Worm (Caenorhabditis elegans): Measurements from ENCODE around the gene lgc-26.

Gene lgc-26

DNA sequence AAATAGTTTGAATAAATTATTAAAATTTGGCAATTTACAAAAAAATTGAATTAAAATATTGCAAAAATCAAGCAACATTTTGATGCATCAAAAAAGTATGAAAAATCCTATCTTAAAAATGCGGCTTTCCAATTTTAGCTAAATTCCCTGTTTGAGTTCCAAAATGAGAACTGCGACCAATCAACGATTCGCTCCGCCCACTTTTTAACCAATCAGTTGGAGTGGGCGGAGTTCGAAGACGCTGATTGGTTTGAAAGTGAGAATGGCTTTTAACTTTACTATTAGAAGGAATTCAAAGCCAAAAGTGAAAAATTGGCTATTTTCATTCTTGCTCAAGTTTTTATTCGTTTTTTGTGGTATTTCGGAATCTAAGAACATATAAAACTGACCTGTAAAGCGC, 20.5 kb upstream of the lgc-26 start:
- TF ChIP-seq ztf-4 (tag; optimal IDR thresholded peaks at IDR 0.05), result no peak
- no peak for TF ChIP-seq nhr-10 (tag; optimal IDR thresholded peaks at IDR 0.05)
- TF ChIP-seq F13H6.1 (tag; optimal IDR thresholded peaks at IDR 0.05), result no peak
- no peak for TF ChIP-seq aly-2 (tag; optimal IDR thresholded peaks at IDR 0.05)
- no peak for TF ChIP-seq Y55F3AM.14 (GFP tag; optimal IDR thresholded peaks at IDR 0.05)
- no peak for TF ChIP-seq R02D3.7 (tag; optimal IDR thresholded peaks at IDR 0.05)
- no peak for TF ChIP-seq lin-13 (GFP tag; optimal IDR thresholded peaks at IDR 0.05)
- TF ChIP-seq nhr-23 (tag; optimal IDR thresholded peaks at IDR 0.05), result no peak
- TF ChIP-seq sma-3 (GFP tag; optimal IDR thresholded peaks at IDR 0.05), result no peak
- TF ChIP-seq mbf-1 (tag; optimal IDR thresholded peaks at IDR 0.05), result no peak

ce11 chrV:248636-249035, 19.5 kb upstream of the lgc-26 start:
- TF ChIP-seq lin-39 (tag; optimal IDR thresholded peaks at IDR 0.05) (no peak), ama-1 (optimal IDR thresholded peaks at IDR 0.05) (no peak), unc-62 (GFP tag; optimal IDR thresholded peaks at IDR 0.05) (no peak), skn-1 (tag; optimal IDR thresholded peaks at IDR 0.05) (no peak), lin-11 (tag; optimal IDR thresholded peaks at IDR 0.05) (no peak), ZK546.5 (tag; optimal IDR thresholded peaks at IDR 0.05) (no peak), zag-1 (tag; optimal IDR thresholded peaks at IDR 0.05) (no peak), nhr-10 (tag; optimal IDR thresholded peaks at IDR 0.05) (no peak)

- TF ChIP-seq ztf-4 (tag; optimal IDR thresholded peaks at IDR 0.05) (no peak), peb-1 (tag; optimal IDR thresholded peaks at IDR 0.05) (no peak), snpc-4 (tag; optimal IDR thresholded peaks at IDR 0.05) (no peak), blmp-1 (tag; optimal IDR thresholded peaks at IDR 0.05; ENCODE audit: insufficient read depth) (no peak), mdl-1 (tag; optimal IDR thresholded peaks at IDR 0.05) (no peak), ztf-1 (GFP tag; conservative IDR thresholded peaks at IDR 0.05) (no peak), nhr-237 (tag; optimal IDR thresholded peaks at IDR 0.05) (no peak), ztf-11 (tag; optimal IDR thresholded peaks at IDR 0.05) (no peak), elt-3 (tag; optimal IDR thresholded peaks at IDR 0.05) (no peak), R02D3.7 (tag; optimal IDR thresholded peaks at IDR 0.05) (no peak), ZK546.5 (tag; optimal IDR thresholded peaks at IDR 0.05) (no peak), ceh-82 (tag; optimal IDR thresholded peaks at IDR 0.05) (no peak), skn-1 (tag; optimal IDR thresholded peaks at IDR 0.05) (no peak), lin-39 (tag; optimal IDR thresholded peaks at IDR 0.05) (no peak), nhr-11 (tag; optimal IDR thresholded peaks at IDR 0.05) (no peak), crh-2 (tag; optimal IDR thresholded peaks at IDR 0.05) (no peak), unc-55 (GFP tag; optimal IDR thresholded peaks at IDR 0.05) (no peak), mbf-1 (tag; optimal IDR thresholded peaks at IDR 0.05) (no peak)
Observed at ce11 chrV:251652-252051, 16.5 kb upstream of the lgc-26 start, which contains the start of gene oac-39. TSS of gene oac-39 (minus strand) at chrV:251752.

ce11 chrV:254591-254990, 13.5 kb upstream of the lgc-26 start, which contains the start of gene str-121:
TSS of gene str-121 (minus strand) at chrV:254691.
- TF ChIP-seq nhr-21 (tag; optimal IDR thresholded peaks at IDR 0.05), result no peak
- TF ChIP-seq mdl-1 (tag; optimal IDR thresholded peaks at IDR 0.05), result no peak
- TF ChIP-seq ceh-82 (tag; optimal IDR thresholded peaks at IDR 0.05), result no peak
- no peak for TF ChIP-seq lin-13 (GFP tag; optimal IDR thresholded peaks at IDR 0.05)
- no peak for TF ChIP-seq fos-1 (tag; optimal IDR thresholded peaks at IDR 0.05)
- no peak for TF ChIP-seq ama-1 (optimal IDR thresholded peaks at IDR 0.05)
- TF ChIP-seq sem-4 (tag; optimal IDR thresholded peaks at IDR 0.05), result no peak
- no peak for TF ChIP-seq blmp-1 (tag; optimal IDR thresholded peaks at IDR 0.05; ENCODE audit: insufficient read depth)
- TF ChIP-seq nhr-10 (tag; optimal IDR thresholded peaks at IDR 0.05), result no peak
- no peak for TF ChIP-seq egl-27 (tag; optimal IDR thresholded peaks at IDR 0.05)
- TF ChIP-seq R02D3.7 (tag; optimal IDR thresholded peaks at IDR 0.05), result no peak

- TF ChIP-seq blmp-1 (tag; optimal IDR thresholded peaks at IDR 0.05; ENCODE audit: insufficient read depth) (no peak), nhr-237 (tag; optimal IDR thresholded peaks at IDR 0.05) (no peak), nhr-23 (tag; optimal IDR thresholded peaks at IDR 0.05) (no peak), R02D3.7 (tag; optimal IDR thresholded peaks at IDR 0.05) (no peak), lin-11 (tag; optimal IDR thresholded peaks at IDR 0.05) (no peak), alr-1 (tag; optimal IDR thresholded peaks at IDR 0.05) (no peak), mdl-1 (tag; optimal IDR thresholded peaks at IDR 0.05) (no peak), sma-3 (GFP tag; optimal IDR thresholded peaks at IDR 0.05) (no peak), aly-2 (tag; optimal IDR thresholded peaks at IDR 0.05) (no peak), F13H6.1 (tag; optimal IDR thresholded peaks at IDR 0.05) (no peak)
Observed at ce11 chrV:258730-259129, 9.4 kb upstream of the lgc-26 start, which contains the start of gene nhr-204. TSS of gene nhr-204 (minus strand) at chrV:258830.

Measured in whole organism, L2 larva.